ENCODE assay signal across 7 fruit fly cellular contexts in the genomic region with DNA sequence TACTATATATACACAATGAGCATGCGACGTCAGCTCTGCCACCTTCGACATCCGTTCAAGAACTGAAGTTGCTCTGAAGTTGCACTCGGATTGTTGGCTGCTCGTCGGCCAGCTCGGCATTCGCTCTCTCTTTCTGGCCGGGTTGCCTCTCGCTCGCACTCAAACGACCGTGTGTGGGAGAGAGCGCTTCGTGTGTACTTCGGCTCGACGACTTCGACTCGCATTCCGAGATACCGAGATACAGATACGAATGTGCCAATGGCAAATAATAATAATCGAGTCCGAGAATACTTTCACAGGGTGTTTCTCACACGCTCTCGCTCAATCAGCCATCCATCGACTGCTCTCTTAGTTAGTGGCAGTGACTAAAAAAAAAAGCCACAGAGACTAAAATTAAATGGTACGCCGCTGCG.
A peak's percentile ranks its signal among the peaks of the same experiment; 100 is the strongest.
TF ChIP-seq lines count a peak whose summit lies in the region.

No protein-coding gene starts in this region.

- peak; percentile 45 to 66 for TF ChIP-seq CTCF in S2 (optimal IDR thresholded peaks at IDR 0.05; lab: Kevin White, UChicago)
- no peak for TF ChIP-seq CTCF in whole organism, embryonic (GFP tag; optimal IDR thresholded peaks at IDR 0.05; lab: Kevin White, UChicago)

TF ChIP-seq in whole organism, 6 proteins besides CTCF, POLR2A, EP300 and RAD21:
- no peak for TF ChIP-seq psq (optimal IDR thresholded peaks at IDR 0.05; lab: Kevin White, UChicago)
- no peak for TF ChIP-seq EcR (GFP tag; optimal IDR thresholded peaks at IDR 0.05; lab: Kevin White, UChicago)
- peak; percentile 90 for TF ChIP-seq CG8478 (optimal IDR thresholded peaks at IDR 0.05; lab: Kevin White, UChicago)
- no peak for TF ChIP-seq pan (optimal IDR thresholded peaks at IDR 0.05; lab: Kevin White, UChicago)
- TF ChIP-seq Dll (optimal IDR thresholded peaks at IDR 0.05; lab: Kevin White, UChicago), result peak; percentile 70
- TF ChIP-seq usp (GFP tag; optimal IDR thresholded peaks at IDR 0.05; lab: Kevin White, UChicago), result no peak

TF ChIP-seq in whole organism, adult, 20 proteins besides CTCF, POLR2A, EP300 and RAD21:
- peak; percentile 56 for TF ChIP-seq cic (GFP tag; optimal IDR thresholded peaks at IDR 0.05; lab: Kevin White, UChicago)
- peak; percentile 37 for TF ChIP-seq Hr96 (GFP tag; optimal IDR thresholded peaks at IDR 0.05; lab: Kevin White, UChicago)
- TF ChIP-seq cnc (optimal IDR thresholded peaks at IDR 0.05; lab: Kevin White, UChicago), result no peak
- TF ChIP-seq CG1620 (GFP tag; optimal IDR thresholded peaks at IDR 0.05; lab: Kevin White, UChicago), result no peak
- no peak for TF ChIP-seq Crg-1 (GFP tag; optimal IDR thresholded peaks at IDR 0.05; lab: Kevin White, UChicago)
- peak; percentile 6 for TF ChIP-seq toe (GFP tag; optimal IDR thresholded peaks at IDR 0.05; lab: Kevin White, UChicago)
- no peak for TF ChIP-seq CG5204 (GFP tag; optimal IDR thresholded peaks at IDR 0.05; lab: Kevin White, UChicago)
- TF ChIP-seq Mnt (GFP tag; optimal IDR thresholded peaks at IDR 0.05; lab: Kevin White, UChicago), result peak; percentile 24
- TF ChIP-seq CG33017 (tag; optimal IDR thresholded peaks at IDR 0.05; lab: Kevin White, UChicago), result peak; percentile 8
- peak; percentile 15 for TF ChIP-seq CG7101 (tag; optimal IDR thresholded peaks at IDR 0.05; lab: Kevin White, UChicago)
- TF ChIP-seq CG11617 (GFP tag; optimal IDR thresholded peaks at IDR 0.05; lab: Kevin White, UChicago), result no peak
- TF ChIP-seq tj (GFP tag; optimal IDR thresholded peaks at IDR 0.05; lab: Kevin White, UChicago), result peak; percentile 28
- no peak for TF ChIP-seq pad (GFP tag; optimal IDR thresholded peaks at IDR 0.05; lab: Kevin White, UChicago)

TF ChIP-seq in whole organism, embryonic, 481 proteins besides CTCF, POLR2A, EP300 and RAD21 (continues in another document):
- no peak for TF ChIP-seq CG11085 (GFP tag; IDR thresholded peaks at IDR 0.05; lab: Robert Waterston, UW)
- peak in 1 of 2 experiments; percentile 31 for TF ChIP-seq Pdp1 (GFP tag; optimal IDR thresholded peaks at IDR 0.05; lab: Kevin White, UChicago)
- TF ChIP-seq dimm (GFP tag; IDR thresholded peaks at IDR 0.05; lab: Robert Waterston, UW), result no peak
- no peak for TF ChIP-seq Camta (GFP tag; optimal IDR thresholded peaks at IDR 0.05; lab: Kevin White, UChicago)
- TF ChIP-seq lmd (GFP tag; IDR thresholded peaks at IDR 0.05; lab: Robert Waterston, UW), result 0 out of 2 replicates have a peak, but pooled peaks have one; percentile 11
- peak; percentile 25 for TF ChIP-seq fd64A (GFP tag; optimal IDR thresholded peaks at IDR 0.05; lab: Kevin White, UChicago)
- TF ChIP-seq CG10979 (tag; optimal IDR thresholded peaks at IDR 0.05; lab: Kevin White, UChicago), result peak; percentile 42
- TF ChIP-seq stwl (tag; optimal IDR thresholded peaks at IDR 0.05; lab: Kevin White, UChicago), result peak; percentile 6
- no peak for TF ChIP-seq CG31441 (GFP tag; IDR thresholded peaks at IDR 0.05; lab: Robert Waterston, UW)
- peak; percentile 85 for TF ChIP-seq nom (GFP tag; optimal IDR thresholded peaks at IDR 0.05; lab: Kevin White, UChicago)
- peak; percentile 44 for TF ChIP-seq Hmr (GFP tag; optimal IDR thresholded peaks at IDR 0.05; lab: Kevin White, UChicago)
- TF ChIP-seq zfh1 (GFP tag; IDR thresholded peaks at IDR 0.05; lab: Robert Waterston, UW), result peak; percentile 55; the same call in 1 of the 3 replicates
- TF ChIP-seq emc (GFP tag; optimal IDR thresholded peaks at IDR 0.05; lab: Kevin White, UChicago), result no peak
- TF ChIP-seq Jarid2 (GFP tag; optimal IDR thresholded peaks at IDR 0.05; lab: Kevin White, UChicago), result peak; percentile 98
- no peak for TF ChIP-seq CG4730 (GFP tag; IDR thresholded peaks at IDR 0.05; lab: Robert Waterston, UW)
- peak; percentile 86 for TF ChIP-seq kni (GFP tag; optimal IDR thresholded peaks at IDR 0.05; lab: Kevin White, UChicago)
- TF ChIP-seq trem (tag; optimal IDR thresholded peaks at IDR 0.05; lab: Kevin White, UChicago), result peak; percentile 25

TF ChIP-seq in whole organism, prepupa, 60 proteins besides CTCF, POLR2A, EP300 and RAD21 (continues in another document):
- peak; percentile 39 for TF ChIP-seq CG8632 (GFP tag; optimal IDR thresholded peaks at IDR 0.05; lab: Kevin White, UChicago)
- TF ChIP-seq Ets21C (GFP tag; optimal IDR thresholded peaks at IDR 0.05; lab: Kevin White, UChicago), result no peak
- peak; percentile 54 for TF ChIP-seq Sox14 (GFP tag; optimal IDR thresholded peaks at IDR 0.05; lab: Kevin White, UChicago)
- TF ChIP-seq CG11902 (GFP tag; optimal IDR thresholded peaks at IDR 0.05; lab: Kevin White, UChicago), result no peak
- TF ChIP-seq CG31627 (GFP tag; optimal IDR thresholded peaks at IDR 0.05; lab: Kevin White, UChicago), result no peak
- TF ChIP-seq CG6808 (GFP tag; optimal IDR thresholded peaks at IDR 0.05; lab: Kevin White, UChicago), result peak; percentile 67
- TF ChIP-seq Eip78C (GFP tag; lab: Kevin White, UChicago), result peak; percentile 84
- TF ChIP-seq Ets96B (tag; optimal IDR thresholded peaks at IDR 0.05; lab: Kevin White, UChicago), result peak; percentile 69
- TF ChIP-seq pdm3 (GFP tag; optimal IDR thresholded peaks at IDR 0.05; lab: Kevin White, UChicago), result peak; percentile 55
- TF ChIP-seq Blimp-1 (GFP tag; optimal IDR thresholded peaks at IDR 0.05; lab: Kevin White, UChicago), result peak; percentile 12
- peak; percentile 56 for TF ChIP-seq CG3032 (tag; optimal IDR thresholded peaks at IDR 0.05; lab: Kevin White, UChicago)
- TF ChIP-seq acj6 (GFP tag; optimal IDR thresholded peaks at IDR 0.05; lab: Kevin White, UChicago), result peak; percentile 23
- peak; percentile 74 for TF ChIP-seq Sox102F (GFP tag; optimal IDR thresholded peaks at IDR 0.05; lab: Kevin White, UChicago)
- peak; percentile 53 for TF ChIP-seq fd85E (GFP tag; optimal IDR thresholded peaks at IDR 0.05; lab: Kevin White, UChicago)
- peak; percentile 43 for TF ChIP-seq CG6854 (GFP tag; optimal IDR thresholded peaks at IDR 0.05; lab: Kevin White, UChicago)
- TF ChIP-seq CG8119 (GFP tag; IDR thresholded peaks at IDR 0.05; lab: Robert Waterston, UW), result peak; percentile 78
- TF ChIP-seq CG6163 (GFP tag; IDR thresholded peaks at IDR 0.05; lab: Robert Waterston, UW), result peak; percentile 78
- TF ChIP-seq Hr39 (GFP tag; optimal IDR thresholded peaks at IDR 0.05; lab: Kevin White, UChicago), result no peak

TF ChIP-seq in whole organism, pupa, 21 proteins besides CTCF, POLR2A, EP300 and RAD21 (continues in another document):
- TF ChIP-seq CG8159 (tag; optimal IDR thresholded peaks at IDR 0.05; lab: Kevin White, UChicago) (peak; percentile 50), CG8301 (tag; optimal IDR thresholded peaks at IDR 0.05; lab: Kevin White, UChicago) (peak; percentile 49), fd96Ca (GFP tag; IDR thresholded peaks at IDR 0.05; lab: Robert Waterston, UW) (peak; percentile 77; the same call in 2 of the 3 replicates), CG4496 (GFP tag; IDR thresholded peaks at IDR 0.05; lab: Robert Waterston, UW) (peak; percentile 94), CG14655 (GFP tag; optimal IDR thresholded peaks at IDR 0.05; lab: Kevin White, UChicago) (peak; percentile 58), CG13204 (GFP tag; optimal IDR thresholded peaks at IDR 0.05; lab: Kevin White, UChicago) (peak; percentile 65), Ets98B (GFP tag; IDR thresholded peaks at IDR 0.05; lab: Robert Waterston, UW) (peak; percentile 81), CG15710 (tag; optimal IDR thresholded peaks at IDR 0.05; lab: Kevin White, UChicago) (peak; percentile 37), Snoo (tag; optimal IDR thresholded peaks at IDR 0.05; lab: Kevin White, UChicago) (peak; percentile 64), CG9948 (tag; optimal IDR thresholded peaks at IDR 0.05; lab: Kevin White, UChicago) (peak; percentile 35), CG12605 (GFP tag; IDR thresholded peaks at IDR 0.05; lab: Robert Waterston, UW) (peak; percentile 75), CG17806 (tag; optimal IDR thresholded peaks at IDR 0.05; lab: Kevin White, UChicago) (peak; percentile 42), Pif1B (GFP tag; optimal IDR thresholded peaks at IDR 0.05; lab: Kevin White, UChicago) (peak; percentile 65), Pif1A (GFP tag; optimal IDR thresholded peaks at IDR 0.05; lab: Kevin White, UChicago) (peak; percentile 81), CG10348 (GFP tag; IDR thresholded peaks at IDR 0.05; lab: Robert Waterston, UW) (no peak), gl (tag; optimal IDR thresholded peaks at IDR 0.05; lab: Kevin White, UChicago) (peak; percentile 80), D1 (tag; optimal IDR thresholded peaks at IDR 0.05; lab: Kevin White, UChicago) (peak; percentile 20), EcR (GFP tag; optimal IDR thresholded peaks at IDR 0.05; lab: Kevin White, UChicago) (peak; percentile 60), CG32121 (GFP tag; IDR thresholded peaks at IDR 0.05; lab: Robert Waterston, UW) (peak; percentile 82)

TF ChIP-seq in whole organism, wandering third instar larva, 38 proteins besides CTCF, POLR2A, EP300 and RAD21 (continues in another document):
- TF ChIP-seq Sp1 (GFP tag; optimal IDR thresholded peaks at IDR 0.05; lab: Kevin White, UChicago) (peak; percentile 26), pan (optimal IDR thresholded peaks at IDR 0.05; lab: Kevin White, UChicago) (no peak), ey (GFP tag; optimal IDR thresholded peaks at IDR 0.05; lab: Kevin White, UChicago) (no peak), dsf (GFP tag; optimal IDR thresholded peaks at IDR 0.05; lab: Kevin White, UChicago; ENCODE audit: borderline replicate concordance) (no peak), brk (GFP tag; optimal IDR thresholded peaks at IDR 0.05; lab: Kevin White, UChicago) (peak; percentile 8), woc (GFP tag; optimal IDR thresholded peaks at IDR 0.05; lab: Kevin White, UChicago) (no peak), Dfd (GFP tag; optimal IDR thresholded peaks at IDR 0.05; lab: Kevin White, UChicago) (no peak), CG9705 (GFP tag; optimal IDR thresholded peaks at IDR 0.05; lab: Kevin White, UChicago) (no peak), dl (GFP tag; optimal IDR thresholded peaks at IDR 0.05; lab: Kevin White, UChicago; ENCODE audit: insufficient read depth in 1 of 2, partially characterized antibody in 2 of 2) (peak; percentile 10 to 64), Hr83 (GFP tag; optimal IDR thresholded peaks at IDR 0.05; lab: Kevin White, UChicago; ENCODE audit: poor library complexity, severe bottlenecking) (peak; percentile 15), CrebA (GFP tag; optimal IDR thresholded peaks at IDR 0.05; lab: Kevin White, UChicago; ENCODE audit: borderline replicate concordance) (peak; percentile 57), br (GFP tag; optimal IDR thresholded peaks at IDR 0.05; lab: Kevin White, UChicago) (peak; percentile 46), Rel (GFP tag; optimal IDR thresholded peaks at IDR 0.05; lab: Kevin White, UChicago) (peak; percentile 3), Rel (tag; optimal IDR thresholded peaks at IDR 0.05; lab: Kevin White, UChicago) (peak; percentile 50), Dif (GFP tag; optimal IDR thresholded peaks at IDR 0.05; lab: Kevin White, UChicago; ENCODE audit: partially characterized antibody) (peak; percentile 61), lola (GFP tag; optimal IDR thresholded peaks at IDR 0.05; lab: Kevin White, UChicago) (no peak), Abd-B (GFP tag; optimal IDR thresholded peaks at IDR 0.05; lab: Kevin White, UChicago) (no peak), OdsH (GFP tag; optimal IDR thresholded peaks at IDR 0.05; lab: Kevin White, UChicago) (peak; percentile 33), sage (GFP tag; optimal IDR thresholded peaks at IDR 0.05; lab: Kevin White, UChicago) (no peak), HLH106 (tag; optimal IDR thresholded peaks at IDR 0.05; lab: Kevin White, UChicago) (peak; percentile 12)
